Fruit fly (Drosophila melanogaster) whole organism, embryonic: ENCODE data around the gene niki.

Source experiments
- Atf-2 ChIP-seq: fragments of 200-800 bp; sonication (Bioruptor generic); optimal IDR thresholded peaks from 2 replicates; lab custom pipeline; 2016; ENCODE audit warnings: missing biosample characterization, missing genetic modification characterization
- Atf6 ChIP-seq: fragments of 200-800 bp; sonication (Bioruptor generic); IDR thresholded peaks from 2 replicates; pipeline ENCODE4 v1.3.6; 2022; ENCODE audit warnings: missing biosample characterization, missing genetic modification characterization
- CG10959 ChIP-seq: fragments of 200-800 bp; sonication (Bioruptor generic); IDR thresholded peaks from 2 replicates; pipeline ENCODE4 v1.3.6; 2022; ENCODE audit warnings: missing biosample characterization, missing genetic modification characterization
- CG12155 ChIP-seq: fragments of 200-800 bp; sonication (Bioruptor generic); optimal IDR thresholded peaks from 3 replicates; lab custom pipeline; 2016; ENCODE audit warnings: missing biosample characterization, missing genetic modification characterization
- CG13123 ChIP-seq: fragments of 200-800 bp; sonication (Bioruptor generic); optimal IDR thresholded peaks from 2 replicates; lab custom pipeline; 2016; ENCODE audit warnings: missing biosample characterization, missing genetic modification characterization
- CG15269 ChIP-seq: fragments of 200-800 bp; sonication (Bioruptor generic); optimal IDR thresholded peaks from 2 replicates; lab custom pipeline; 2018; ENCODE audit warnings: missing biosample characterization, mild to moderate bottlenecking, missing genetic modification characterization, moderate library complexity
- CG1529 ChIP-seq: fragments of 200-800 bp; sonication (Bioruptor generic); optimal IDR thresholded peaks from 3 replicates; lab custom pipeline; 2018; ENCODE audit warnings: missing biosample characterization, missing genetic modification characterization
- CG16863 ChIP-seq: fragments of 200-800 bp; sonication (Bioruptor generic); optimal IDR thresholded peaks from 3 replicates; lab custom pipeline; 2016; ENCODE audit warnings: missing biosample characterization, missing genetic modification characterization
- CG1832 ChIP-seq: fragments of 200-800 bp; sonication (Bioruptor generic); optimal IDR thresholded peaks from 2 replicates; lab custom pipeline; 2017; ENCODE audit warnings: missing biosample characterization, mild to moderate bottlenecking, missing genetic modification characterization, inconsistent platforms
- CG18476 ChIP-seq: fragments of 200-800 bp; sonication (Bioruptor generic); optimal IDR thresholded peaks from 2 replicates; lab custom pipeline; 2016; ENCODE audit warnings: missing biosample characterization, mild to moderate bottlenecking, missing genetic modification characterization
- CG18619 ChIP-seq: fragments of 200-800 bp; sonication (Bioruptor generic); optimal IDR thresholded peaks from 3 replicates; lab custom pipeline; 2017; ENCODE audit warnings: missing biosample characterization, mild to moderate bottlenecking, missing genetic modification characterization
- CG18764 ChIP-seq: fragments of 200-800 bp; sonication (Bioruptor generic); optimal IDR thresholded peaks from 3 replicates; lab custom pipeline; 2016; ENCODE audit warnings: missing biosample characterization, missing genetic modification characterization
- CG32772 ChIP-seq: fragments of 200-800 bp; sonication (Bioruptor generic); IDR thresholded peaks from 2 replicates; pipeline ENCODE4 v1.3.6; 2022; ENCODE audit warnings: missing biosample characterization, missing genetic modification characterization
- CG4617 ChIP-seq: fragments of 200-800 bp; sonication (Bioruptor generic); optimal IDR thresholded peaks from 3 replicates; lab custom pipeline; 2016; ENCODE audit warnings: missing biosample characterization, missing genetic modification characterization, borderline replicate concordance
- CG7372 ChIP-seq: fragments of 200-800 bp; sonication (Bioruptor generic); IDR thresholded peaks from 2 replicates; pipeline ENCODE4 v1.3.6; 2022; ENCODE audit warnings: missing biosample characterization, missing genetic modification characterization
- CG7556 ChIP-seq: fragments of 200-800 bp; sonication (Bioruptor generic); optimal IDR thresholded peaks from 2 replicates; lab custom pipeline; 2017; ENCODE audit warnings: missing biosample characterization, mild to moderate bottlenecking, missing genetic modification characterization
- CG7928 ChIP-seq: fragments of 200-800 bp; sonication (Bioruptor generic); optimal IDR thresholded peaks from 2 replicates; lab custom pipeline; 2017; ENCODE audit warnings: missing biosample characterization, mild to moderate bottlenecking, missing genetic modification characterization
- CG8359 ChIP-seq: fragments of 200-800 bp; sonication (Bioruptor generic); optimal IDR thresholded peaks from 2 replicates; lab custom pipeline; 2017; ENCODE audit warnings: missing biosample characterization, mild to moderate bottlenecking, missing genetic modification characterization, borderline replicate concordance
- CG9437 ChIP-seq: fragments of 200-800 bp; sonication (Bioruptor generic); optimal IDR thresholded peaks from 2 replicates; lab custom pipeline; 2018; ENCODE audit warnings: missing biosample characterization, mild to moderate bottlenecking, missing genetic modification characterization
- CrebB ChIP-seq: fragments of 200-800 bp; sonication (Bioruptor generic); optimal IDR thresholded peaks from 3 replicates; lab custom pipeline; 2018; ENCODE audit warnings: missing biosample characterization, mild to moderate bottlenecking, missing genetic modification characterization
- Elba2 ChIP-seq: fragments of 200-800 bp; sonication (Bioruptor generic); optimal IDR thresholded peaks from 3 replicates; lab custom pipeline; 2016; ENCODE audit warnings: missing biosample characterization, missing genetic modification characterization
- Jarid2 ChIP-seq: fragments of 200-800 bp; sonication (Bioruptor generic); optimal IDR thresholded peaks from 3 replicates; lab custom pipeline; 2017; ENCODE audit warnings: mild to moderate bottlenecking, missing biosample characterization, missing genetic modification reagents, missing genetic modification characterization
- Med ChIP-seq: fragments of 200-800 bp; sonication (Bioruptor generic); peaks from one replicate; lab custom pipeline; 2016; ENCODE audit warnings: missing biosample characterization, missing genetic modification characterization, mild to moderate bottlenecking, inconsistent platforms, moderate library complexity
- Mes4 ChIP-seq: fragments of 200-800 bp; sonication (Bioruptor generic); optimal IDR thresholded peaks from 2 replicates; lab custom pipeline; 2016; ENCODE audit warnings: missing biosample characterization, missing genetic modification characterization
- NC2β ChIP-seq: fragments of 200-800 bp; sonication (Bioruptor generic); optimal IDR thresholded peaks from 2 replicates; lab custom pipeline; 2016; ENCODE audit warnings: missing biosample characterization, missing genetic modification characterization
- Oli ChIP-seq: fragments of 200-800 bp; sonication (Bioruptor generic); optimal IDR thresholded peaks from 2 replicates; lab custom pipeline; 2018; ENCODE audit warnings: missing biosample characterization, mild to moderate bottlenecking, missing genetic modification characterization, moderate library complexity
- Taf1 ChIP-seq: fragments of 200-800 bp; sonication (Bioruptor generic); IDR thresholded peaks from 2 replicates; pipeline ENCODE4 v1.3.6; 2022; ENCODE audit warnings: missing biosample characterization, missing genetic modification characterization
- ab ChIP-seq: fragments of 200-800 bp; sonication (Bioruptor generic); optimal IDR thresholded peaks from 2 replicates; lab custom pipeline; 2016; ENCODE audit warnings: missing biosample characterization, missing genetic modification characterization
- bigmax ChIP-seq: fragments of 200-800 bp; sonication (Bioruptor generic); optimal IDR thresholded peaks from 2 replicates; lab custom pipeline; 2018; ENCODE audit warnings: missing biosample characterization, mild to moderate bottlenecking, missing genetic modification characterization
- crc ChIP-seq: fragments of 200-800 bp; sonication (Bioruptor generic); optimal IDR thresholded peaks from 2 replicates; lab custom pipeline; 2016; ENCODE audit warnings: missing biosample characterization, missing genetic modification characterization
- dati ChIP-seq: fragments of 200-800 bp; sonication (Bioruptor generic); IDR thresholded peaks from 2 replicates; pipeline ENCODE4 v1.3.6; 2022; ENCODE audit warnings: missing biosample characterization, missing genetic modification characterization
- eve ChIP-seq, 2 experiments: fragments of >200 bp; optimal IDR thresholded peaks; 2 replicates each; lab custom pipeline; 2017; ENCODE audit warnings: missing biosample characterization in 2 of 2, missing genetic modification characterization in 2 of 2
- gsb-n ChIP-seq: fragments of 200-800 bp; sonication (Bioruptor generic); optimal IDR thresholded peaks from 3 replicates; lab custom pipeline; 2018; ENCODE audit warnings: missing biosample characterization, mild to moderate bottlenecking, missing genetic modification characterization
- hb ChIP-seq: fragments of 200-800 bp; sonication (Bioruptor generic); IDR thresholded peaks from 3 replicates; pipeline ENCODE4 v1.3.6; 2022; ENCODE audit warnings: missing biosample characterization, missing genetic modification characterization; ENCODE audit not compliant: partially characterized antibody
- hbn ChIP-seq: fragments of 200-800 bp; sonication (Bioruptor generic); IDR thresholded peaks from 2 replicates; pipeline ENCODE4 v1.3.6; 2022; ENCODE audit warnings: missing biosample characterization, missing genetic modification characterization; ENCODE audit not compliant: partially characterized antibody
- jing ChIP-seq: fragments of 200-800 bp; sonication (Bioruptor generic); optimal IDR thresholded peaks from 2 replicates; lab custom pipeline; 2018; ENCODE audit warnings: missing biosample characterization, mild to moderate bottlenecking, missing genetic modification characterization
- jumu ChIP-seq: fragments of 200-800 bp; sonication (Bioruptor generic); optimal IDR thresholded peaks from 3 replicates; lab custom pipeline; 2016; ENCODE audit warnings: missing biosample characterization, missing genetic modification characterization
- kay ChIP-seq: fragments of 200-800 bp; sonication (Bioruptor generic); optimal IDR thresholded peaks from 2 replicates; lab custom pipeline; 2016; ENCODE audit warnings: missing biosample characterization, missing genetic modification characterization
- lmd ChIP-seq: fragments of 200-800 bp; sonication (Bioruptor generic); IDR thresholded peaks from 2 replicates; pipeline ENCODE4 v1.3.6; 2022; ENCODE audit warnings: missing biosample characterization, missing genetic modification characterization
- maf-S ChIP-seq: fragments of 200-800 bp; sonication (Bioruptor generic); optimal IDR thresholded peaks from 2 replicates; lab custom pipeline; 2016; ENCODE audit warnings: missing biosample characterization, missing genetic modification characterization
- onecut ChIP-seq: fragments of 200-800 bp; sonication (Bioruptor generic); IDR thresholded peaks from 2 replicates; pipeline ENCODE4 v1.3.6; 2022; ENCODE audit warnings: missing biosample characterization, missing genetic modification characterization
- run ChIP-seq: fragments of 200-800 bp; sonication (Bioruptor generic); optimal IDR thresholded peaks from 3 replicates; lab custom pipeline; 2018; ENCODE audit warnings: missing biosample characterization, mild to moderate bottlenecking, missing genetic modification characterization
- sd ChIP-seq: fragments of 200-800 bp; sonication (Bioruptor generic); optimal IDR thresholded peaks from 3 replicates; lab custom pipeline; 2018; ENCODE audit warnings: missing biosample characterization, mild to moderate bottlenecking, missing genetic modification characterization, moderate library complexity
- slp2 ChIP-seq: fragments of 200-800 bp; sonication (Bioruptor generic); optimal IDR thresholded peaks from 2 replicates; lab custom pipeline; 2016; ENCODE audit warnings: missing biosample characterization, missing genetic modification characterization
- tgo ChIP-seq: fragments of 200-800 bp; sonication (Bioruptor generic); IDR thresholded peaks from 3 replicates; pipeline ENCODE4 v1.3.6; 2022; ENCODE audit warnings: missing biosample characterization, missing genetic modification characterization
- tna ChIP-seq: fragments of 200-800 bp; sonication (Bioruptor generic); IDR thresholded peaks from 2 replicates; pipeline ENCODE4 v1.3.6; 2022; ENCODE audit warnings: missing biosample characterization, missing genetic modification characterization; ENCODE audit not compliant: partially characterized antibody
- unc-4 ChIP-seq: fragments of 200-800 bp; sonication (Bioruptor generic); IDR thresholded peaks from 2 replicates; pipeline ENCODE4 v1.3.6; 2022; ENCODE audit warnings: missing biosample characterization, missing genetic modification characterization; ENCODE audit not compliant: partially characterized antibody
- wor ChIP-seq: fragments of 200-800 bp; sonication (Bioruptor generic); IDR thresholded peaks from 2 replicates; pipeline ENCODE4 v1.3.6; 2022; ENCODE audit warnings: missing biosample characterization, missing genetic modification characterization
- yki ChIP-seq: fragments of >200 bp; optimal IDR thresholded peaks from 3 replicates; lab custom pipeline; 2018
- zfh1 ChIP-seq: fragments of 200-800 bp; sonication (Bioruptor generic); IDR thresholded peaks from 3 replicates; pipeline ENCODE4 v1.3.6; 2022; ENCODE audit warnings: missing biosample characterization, missing genetic modification characterization

niki gene

DNA sequence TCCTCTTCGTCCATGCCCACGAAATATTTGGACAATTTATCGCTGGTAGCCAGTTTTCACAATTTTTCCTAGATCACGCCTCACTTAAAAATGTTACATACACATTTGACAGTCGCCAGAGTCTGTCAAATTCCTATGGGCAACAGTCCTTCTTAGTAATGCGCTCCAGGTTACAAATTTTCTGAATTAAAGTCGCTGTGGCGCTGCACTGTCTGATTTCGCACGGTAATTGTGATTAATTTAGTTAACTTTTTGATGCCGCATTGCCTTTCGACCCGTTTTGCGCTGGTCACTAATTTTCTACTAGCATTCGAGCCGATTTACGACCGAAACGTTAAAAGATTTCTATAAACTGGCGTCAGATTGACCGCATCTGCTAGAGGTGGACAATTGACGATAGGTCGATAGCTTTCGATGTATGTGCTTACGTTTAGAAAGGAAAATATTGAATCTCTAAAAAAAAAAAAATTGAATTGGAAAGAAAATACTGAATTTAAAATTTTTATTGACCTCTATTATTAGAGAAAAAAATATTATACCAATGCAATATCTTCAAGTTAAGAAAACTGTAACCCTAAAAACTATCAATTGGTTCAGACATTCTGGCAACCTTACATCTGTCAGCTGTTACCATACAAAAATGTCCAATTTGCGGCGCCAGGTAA is 11.7 kb downstream of the niki start, which contains the start of the genes lili and CG34150 (continued):
- no peak for TF ChIP-seq ab (GFP tag; lab: Kevin White, UChicago)
- TF ChIP-seq crc (GFP tag; lab: Kevin White, UChicago), result peak; percentile 32
- no peak for TF ChIP-seq CG8359
- peak; percentile 16; the same call in 1 of the 2 replicates for TF ChIP-seq tna (GFP tag; lab: Robert Waterston, UW)
- TF ChIP-seq Elba2 (GFP tag; lab: Kevin White, UChicago), result no peak
- TF ChIP-seq CG15269 (tag; lab: Kevin White, UChicago), result peak; percentile 81
- TF ChIP-seq hb (GFP tag; lab: Robert Waterston, UW), result peak; percentile 67; the same call in 1 of the 3 replicates
- peak; percentile 46 for TF ChIP-seq CG1529 (GFP tag; lab: Kevin White, UChicago)
- TF ChIP-seq CG1832 (GFP tag; lab: Kevin White, UChicago), result no peak
- peak; percentile 95 for TF ChIP-seq CG9437 (GFP tag; lab: Kevin White, UChicago)
- peak; percentile 68 for TF ChIP-seq CG16863 (GFP tag; lab: Kevin White, UChicago)
- TF ChIP-seq Atf-2, result peak; percentile 62
- peak; percentile 74; the same call in 2 of the 3 replicates for TF ChIP-seq zfh1 (GFP tag; lab: Robert Waterston, UW)
- peak; percentile 90 for TF ChIP-seq Jarid2 (GFP tag; lab: Kevin White, UChicago)
- no peak for TF ChIP-seq eve (GFP tag; optimal IDR thresholded peaks at IDR 0.05; lab: Kevin White, UChicago)
- TF ChIP-seq Med (GFP tag; lab: Kevin White, UChicago), result peak; percentile 96
- peak; percentile 72; the same call in 1 of the 2 replicates for TF ChIP-seq CG7372 (GFP tag; lab: Robert Waterston, UW)
- no peak for TF ChIP-seq yki (lab: Kevin White, UChicago)
- TF ChIP-seq CG7928 (GFP tag; lab: Kevin White, UChicago), result peak; percentile 54
- peak; percentile 62 for TF ChIP-seq maf-S (GFP tag; lab: Kevin White, UChicago)
- no peak for TF ChIP-seq run (tag; lab: Kevin White, UChicago)
- TF ChIP-seq Oli (tag; lab: Kevin White, UChicago), result peak; percentile 50
- no peak for TF ChIP-seq dati (GFP tag; lab: Robert Waterston, UW)
- peak; percentile 80; the same call in 1 of the 2 replicates for TF ChIP-seq Atf6 (GFP tag; lab: Robert Waterston, UW)
- TF ChIP-seq kay (GFP tag; lab: Kevin White, UChicago), result peak; percentile 63
- TF ChIP-seq CG12155 (GFP tag; lab: Kevin White, UChicago), result peak; percentile 82
- peak; percentile 61; the same call in 1 of the 2 replicates for TF ChIP-seq lmd
- TF ChIP-seq Taf1 (GFP tag; lab: Robert Waterston, UW), result peak; percentile 77
- peak; percentile 58 for TF ChIP-seq CG13123
- TF ChIP-seq jumu, result peak; percentile 33
- peak; percentile 57 for TF ChIP-seq CG18476 (GFP tag; lab: Kevin White, UChicago)
- TF ChIP-seq wor (GFP tag; lab: Robert Waterston, UW), result 0 out of 2 replicates have a peak, but pooled peaks have one; percentile 26
- TF ChIP-seq CG4617 (GFP tag; lab: Kevin White, UChicago), result peak; percentile 46
- no peak for TF ChIP-seq jing
- peak; percentile 89 for TF ChIP-seq unc-4 (GFP tag; lab: Robert Waterston, UW)
- no peak for TF ChIP-seq CG10959
- TF ChIP-seq CG18619, result peak; percentile 42
- TF ChIP-seq NC2β (GFP tag; lab: Kevin White, UChicago), result peak; percentile 62
- peak; percentile 75 for TF ChIP-seq hbn (GFP tag; lab: Robert Waterston, UW)
- peak; percentile 43 for TF ChIP-seq gsb-n
- peak; percentile 73 for TF ChIP-seq CG18764 (GFP tag; lab: Kevin White, UChicago)
- no peak for TF ChIP-seq CrebB
- TF ChIP-seq tgo, result peak; percentile 72
- peak; percentile 73 for TF ChIP-seq CG32772
- peak; percentile 47 for TF ChIP-seq onecut (GFP tag; lab: Robert Waterston, UW)
- no peak for TF ChIP-seq bigmax (GFP tag; lab: Kevin White, UChicago)
- peak; percentile 56 for TF ChIP-seq Mes4 (GFP tag; lab: Kevin White, UChicago)
- peak; percentile 65 for TF ChIP-seq sd (tag; lab: Kevin White, UChicago)
- TF ChIP-seq CG7556 (GFP tag; lab: Kevin White, UChicago), result peak; percentile 64
- peak; percentile 29 for TF ChIP-seq slp2 (GFP tag; lab: Kevin White, UChicago)
